Worm (Caenorhabditis elegans) whole organism, L4 larva: ENCODE results near the gene C14C6.5.

Experiments
- F10B5.3 ChIP-seq: sonication (generic microtip); optimal IDR thresholded peaks from 2 replicates; lab custom pipeline; 2016; ENCODE audit warnings: mild to moderate bottlenecking, missing genetic modification characterization, missing compliant biosample characterization
- F49E8.2 ChIP-seq: sonication (generic microtip); optimal IDR thresholded peaks from 2 replicates; lab custom pipeline; 2016; ENCODE audit warnings: missing compliant biosample characterization, mild to moderate bottlenecking, missing genetic modification characterization, borderline replicate concordance
- Y75B8A.6 ChIP-seq: fragments of 200-800 bp; sonication (Bioruptor generic); IDR thresholded peaks from 2 replicates; pipeline ENCODE4 v1.3.6; 2022; ENCODE audit warnings: missing genetic modification reagents, missing genetic modification characterization, missing compliant biosample characterization
- ama-1 ChIP-seq: fragments of 150-350 bp; optimal IDR thresholded peaks from 2 replicates; lab custom pipeline; 2014; ENCODE audit warnings: inconsistent platforms, mixed read lengths
- ceh-20 ChIP-seq: fragments of 200-800 bp; sonication (Bioruptor generic); IDR thresholded peaks from 2 replicates; pipeline ENCODE4 v1.3.6; 2022; ENCODE audit warnings: missing genetic modification reagents, missing genetic modification characterization, missing compliant biosample characterization
- ceh-82 ChIP-seq: sonication (generic microtip); optimal IDR thresholded peaks from 2 replicates; lab custom pipeline; 2017; ENCODE audit warnings: missing biosample characterization, missing genetic modification characterization
- cey-2 ChIP-seq: sonication (generic microtip); optimal IDR thresholded peaks from 3 replicates; lab custom pipeline; 2017; ENCODE audit warnings: missing genetic modification characterization, mild to moderate bottlenecking, missing compliant biosample characterization, antibody characterized with exemption, borderline replicate concordance; ENCODE audit not compliant: insufficient read depth
- ctbp-1 ChIP-seq: fragments of 200-800 bp; sonication (Bioruptor generic); IDR thresholded peaks from 2 replicates; pipeline ENCODE4 v1.3.6; 2022; ENCODE audit warnings: missing genetic modification reagents, missing genetic modification characterization, missing compliant biosample characterization
- daf-16 ChIP-seq, 3 experiments: sonication (generic microtip); optimal IDR thresholded peaks; 2 replicates each; lab custom pipeline; 2016 to 2017; ENCODE audit warnings: missing genetic modification characterization in 3 of 3, missing genetic modification reagents in 3 of 3, mild to moderate bottlenecking in 2 of 3, missing compliant biosample characterization in 2 of 3, missing biosample characterization in 1 of 3, moderate library complexity in 1 of 3
- dmd-6 ChIP-seq: fragments of 200-800 bp; sonication (Bioruptor generic); IDR thresholded peaks from 2 replicates; pipeline ENCODE4 v1.3.6; 2022; ENCODE audit warnings: missing genetic modification reagents, missing genetic modification characterization, missing compliant biosample characterization
- dmd-8 ChIP-seq: fragments of 200-800 bp; sonication (Bioruptor generic); IDR thresholded peaks from 2 replicates; pipeline ENCODE4 v1.3.6; 2022; ENCODE audit warnings: missing genetic modification characterization, missing compliant biosample characterization
- dpl-1 ChIP-seq: fragments of 150-350 bp; optimal IDR thresholded peaks from 2 replicates; lab custom pipeline; 2014; ENCODE audit warnings: missing biosample characterization, missing genetic modification reagents, missing genetic modification characterization
- duxl-1 ChIP-seq: sonication (generic microtip); optimal IDR thresholded peaks from 2 replicates; lab custom pipeline; 2016; ENCODE audit warnings: mild to moderate bottlenecking, missing genetic modification characterization, moderate library complexity, missing compliant biosample characterization; ENCODE audit not compliant: poor library complexity
- dve-1 ChIP-seq: sonication (generic microtip); optimal IDR thresholded peaks from 2 replicates; lab custom pipeline; 2017; ENCODE audit warnings: antibody characterized with exemption, mild to moderate bottlenecking, missing genetic modification characterization, missing compliant biosample characterization; ENCODE audit not compliant: insufficient read depth
- egl-27 ChIP-seq: sonication (generic microtip); optimal IDR thresholded peaks from 3 replicates; lab custom pipeline; 2017; ENCODE audit warnings: missing biosample characterization, missing genetic modification reagents, missing genetic modification characterization
- egl-43 ChIP-seq: fragments of 200-800 bp; sonication (Bioruptor generic); IDR thresholded peaks from 2 replicates; pipeline ENCODE4 v1.3.6; 2022; ENCODE audit warnings: missing genetic modification reagents, missing genetic modification characterization, missing compliant biosample characterization
- fkh-10 ChIP-seq: fragments of 150-350 bp; optimal IDR thresholded peaks from 2 replicates; lab custom pipeline; 2014; ENCODE audit warnings: missing biosample characterization, missing genetic modification reagents, missing genetic modification characterization
- gei-8 ChIP-seq: fragments of 200-800 bp; sonication (Bioruptor generic); optimal IDR thresholded peaks from 2 replicates; lab custom pipeline; 2018; ENCODE audit warnings: mild to moderate bottlenecking, missing genetic modification characterization, missing compliant biosample characterization
- hif-1 ChIP-seq, 2 experiments: sonication (generic microtip); optimal IDR thresholded peaks; 2 replicates each; lab custom pipeline; 2016 to 2017; ENCODE audit warnings: missing compliant biosample characterization in 2 of 2, missing genetic modification characterization in 2 of 2, missing genetic modification reagents in 2 of 2, missing genotype in 2 of 2, mild to moderate bottlenecking in 1 of 2
- hlh-11 ChIP-seq: fragments of 200-800 bp; sonication (Bioruptor generic); optimal IDR thresholded peaks from 2 replicates; lab custom pipeline; 2018; ENCODE audit warnings: mild to moderate bottlenecking, missing genetic modification characterization, missing compliant biosample characterization
- hlh-30 ChIP-seq: sonication (generic microtip); optimal IDR thresholded peaks from 2 replicates; lab custom pipeline; 2017; ENCODE audit warnings: antibody characterized with exemption, mild to moderate bottlenecking, missing genetic modification characterization, missing compliant biosample characterization; ENCODE audit not compliant: insufficient read depth
- jun-1 ChIP-seq: fragments of 150-350 bp; optimal IDR thresholded peaks from 2 replicates; lab custom pipeline; 2014; ENCODE audit warnings: missing biosample characterization, missing genetic modification reagents, missing genetic modification characterization
- lim-7 ChIP-seq: fragments of 200-800 bp; sonication (Bioruptor generic); IDR thresholded peaks from 2 replicates; pipeline ENCODE4 v1.3.6; 2022; ENCODE audit warnings: missing genetic modification characterization, missing compliant biosample characterization
- lin-1 ChIP-seq: fragments of 200-800 bp; sonication (Bioruptor generic); IDR thresholded peaks from 2 replicates; pipeline ENCODE4 v1.3.6; 2022; ENCODE audit warnings: missing genetic modification reagents, missing genetic modification characterization, missing compliant biosample characterization
- lin-29 ChIP-seq: fragments of 200-800 bp; sonication (Bioruptor generic); IDR thresholded peaks from 2 replicates; pipeline ENCODE4 v1.3.6; 2022; ENCODE audit warnings: missing genetic modification reagents, missing genetic modification characterization, missing compliant biosample characterization
- lir-3 ChIP-seq: sonication (generic microtip); optimal IDR thresholded peaks from 2 replicates; lab custom pipeline; 2016; ENCODE audit warnings: mild to moderate bottlenecking, missing genetic modification characterization, missing compliant biosample characterization
- lsy-2 ChIP-seq, 2 experiments: fragments of 150-350 bp in 1 of 2; sonication (generic microtip) in 1 of 2; optimal IDR thresholded peaks; 2 replicates each; lab custom pipeline; 2014 to 2017; ENCODE audit warnings: missing biosample characterization in 2 of 2, missing genetic modification characterization in 2 of 2
- madf-9 ChIP-seq: fragments of 200-800 bp; sonication (Bioruptor generic); conservative IDR thresholded peaks from 2 replicates; pipeline ENCODE4 v1.3.6; 2022; ENCODE audit warnings: missing genetic modification reagents, missing genetic modification characterization, missing compliant biosample characterization
- mdl-1 ChIP-seq, 2 experiments: fragments of 150-350 bp in 1 of 2; sonication (generic microtip) in 1 of 2; optimal IDR thresholded peaks; 2 replicates each; lab custom pipeline; 2014 to 2017; ENCODE audit warnings: missing biosample characterization in 2 of 2, missing genetic modification characterization in 2 of 2
- mep-1 ChIP-seq: fragments of 150-350 bp; sonication (generic microtip); optimal IDR thresholded peaks from 3 replicates; lab custom pipeline; 2014; ENCODE audit warnings: missing biosample characterization, missing genetic modification characterization
- mes-2 ChIP-seq: sonication (generic microtip); optimal IDR thresholded peaks from 2 replicates; lab custom pipeline; 2016; ENCODE audit warnings: missing genotype, mild to moderate bottlenecking, missing genetic modification characterization, missing compliant biosample characterization; ENCODE audit not compliant: poor library complexity, severe bottlenecking
- nhr-102 ChIP-seq: sonication (generic microtip); optimal IDR thresholded peaks from 2 replicates; lab custom pipeline; 2016; ENCODE audit warnings: mild to moderate bottlenecking, missing genetic modification characterization, moderate library complexity, missing compliant biosample characterization
- nhr-11 ChIP-seq: fragments of 150-350 bp; optimal IDR thresholded peaks from 2 replicates; lab custom pipeline; 2014; ENCODE audit warnings: missing biosample characterization, missing genetic modification characterization
- nhr-25 ChIP-seq: sonication (generic microtip); optimal IDR thresholded peaks from 2 replicates; lab custom pipeline; 2017; ENCODE audit warnings: missing genetic modification characterization, mild to moderate bottlenecking, missing compliant biosample characterization, antibody characterized with exemption, moderate library complexity, borderline replicate concordance; ENCODE audit not compliant: insufficient read depth
- nhr-28 ChIP-seq: fragments of 150-350 bp; optimal IDR thresholded peaks from 2 replicates; lab custom pipeline; 2014; ENCODE audit warnings: missing biosample characterization, missing genetic modification characterization
- nhr-41 ChIP-seq: fragments of 200-800 bp; sonication (Bioruptor generic); IDR thresholded peaks from 2 replicates; pipeline ENCODE4 v1.3.6; 2022; ENCODE audit warnings: missing genetic modification reagents, missing genetic modification characterization, missing compliant biosample characterization
- nhr-6 ChIP-seq: fragments of 150-350 bp; optimal IDR thresholded peaks from 2 replicates; lab custom pipeline; 2014; ENCODE audit warnings: missing biosample characterization, missing genetic modification characterization
- nhr-77 ChIP-seq: fragments of 150-350 bp; optimal IDR thresholded peaks from 2 replicates; lab custom pipeline; 2014; ENCODE audit warnings: missing biosample characterization, missing genetic modification characterization
- pha-4 ChIP-seq, 2 experiments: fragments of 150-350 bp in 1 of 2; fragments of 200-800 bp in 1 of 2; sonication (Bioruptor generic) in 1 of 2; IDR thresholded peaks in 1 of 2; optimal IDR thresholded peaks in 1 of 2; 2 replicates each; pipeline versions ENCODE4 v1.3.6 to Lab custom; 2014 to 2022; ENCODE audit warnings: missing genetic modification characterization in 2 of 2, missing genetic modification reagents in 2 of 2, missing biosample characterization in 1 of 2, missing compliant biosample characterization in 1 of 2
- pqm-1 ChIP-seq: sonication (generic microtip); optimal IDR thresholded peaks from 2 replicates; lab custom pipeline; 2017; ENCODE audit warnings: missing biosample characterization, missing genetic modification characterization
- spr-1 ChIP-seq: sonication (generic microtip); optimal IDR thresholded peaks from 2 replicates; lab custom pipeline; 2016; ENCODE audit warnings: mild to moderate bottlenecking, missing genetic modification characterization, missing compliant biosample characterization
- unc-130 ChIP-seq: sonication (generic microtip); optimal IDR thresholded peaks from 2 replicates; lab custom pipeline; 2016; ENCODE audit warnings: missing genetic modification reagents, missing genetic modification characterization, missing compliant biosample characterization
- zag-1 ChIP-seq: fragments of 150-350 bp; optimal IDR thresholded peaks from 2 replicates; lab custom pipeline; 2014; ENCODE audit warnings: missing biosample characterization, missing genetic modification characterization
- zfp-3 ChIP-seq: fragments of 200-800 bp; sonication (Bioruptor generic); conservative IDR thresholded peaks from 2 replicates; pipeline ENCODE4 v1.3.6; 2022; ENCODE audit warnings: missing genetic modification reagents, missing genetic modification characterization, missing compliant biosample characterization
- zip-2 ChIP-seq: fragments of 150-350 bp; optimal IDR thresholded peaks from 2 replicates; lab custom pipeline; 2014; ENCODE audit warnings: missing biosample characterization, missing genetic modification characterization
- ztf-7 ChIP-seq: fragments of 150-350 bp; optimal IDR thresholded peaks from 2 replicates; lab custom pipeline; 2014; ENCODE audit warnings: missing biosample characterization, missing genetic modification characterization

The C14C6.5 gene

ce11 chrV:532046-532445 lies 4.4 kb upstream of the C14C6.5 start, which contains the start of gene nhr-58 (continued):
- TF ChIP-seq pha-4 (GFP tag; IDR thresholded peaks at IDR 0.05; lab: Robert Waterston, UW) (no peak), pha-4 (tag; optimal IDR thresholded peaks at IDR 0.05; lab: Kevin White, UChicago) (peak; percentile 52), zag-1 (tag; lab: Kevin White, UChicago) (no peak), ztf-7 (tag; lab: Kevin White, UChicago) (peak; percentile 77), zip-2 (tag; lab: Kevin White, UChicago) (peak; percentile 98), hlh-11 (tag; lab: Kevin White, UChicago) (peak; percentile 96), F10B5.3 (tag; lab: Kevin White, UChicago) (no peak), egl-27 (tag; lab: Kevin White, UChicago) (no peak), nhr-6 (peak; percentile 79), pqm-1 (peak; percentile 76), duxl-1 (peak; percentile 32), jun-1 (tag; lab: Kevin White, UChicago) (peak; percentile 53), unc-130 (GFP tag; lab: Kevin White, UChicago) (no peak), lsy-2 (tag; optimal IDR thresholded peaks at IDR 0.05; lab: Kevin White, UChicago) (peak in 1 of 2 experiments; percentile 35), ctbp-1 (GFP tag; lab: Robert Waterston, UW) (no peak), mes-2 (tag; lab: Kevin White, UChicago) (peak; percentile 76), nhr-11 (tag; lab: Kevin White, UChicago) (peak; percentile 69), nhr-77 (peak; percentile 92), ceh-20 (GFP tag; lab: Robert Waterston, UW) (no peak)

ce11 chrV:534176-534575 lies 2.3 kb upstream of the C14C6.5 start, which contains the start of gene nhr-132:
TSS of gene nhr-132 (plus strand) at chrV:534446.
- no peak for TF ChIP-seq egl-43
- TF ChIP-seq dmd-6 (GFP tag; lab: Robert Waterston, UW): peak; percentile 61
- no peak for TF ChIP-seq lir-3 (tag; lab: Kevin White, UChicago)
- TF ChIP-seq nhr-41: no peak
- TF ChIP-seq cey-2 (tag; lab: Kevin White, UChicago): no peak
- TF ChIP-seq mes-2 (tag; lab: Kevin White, UChicago): peak; percentile 25
- TF ChIP-seq nhr-77: peak; percentile 8
- TF ChIP-seq spr-1 (tag; lab: Kevin White, UChicago): no peak
- peak; percentile 64 for TF ChIP-seq nhr-102 (tag; lab: Kevin White, UChicago)
- peak; percentile 23 for TF ChIP-seq mep-1 (tag; lab: Kevin White, UChicago)
- TF ChIP-seq ztf-7 (tag; lab: Kevin White, UChicago): peak; percentile 43
- no peak for TF ChIP-seq dpl-1
- no peak for TF ChIP-seq daf-16 (GFP tag; optimal IDR thresholded peaks at IDR 0.05; lab: Kevin White, UChicago)
- TF ChIP-seq daf-16 (tag; optimal IDR thresholded peaks at IDR 0.05; lab: Kevin White, UChicago): peak; percentile 80
- TF ChIP-seq lim-7 (GFP tag; lab: Robert Waterston, UW): no peak
- TF ChIP-seq nhr-6: no peak
- no peak for TF ChIP-seq ceh-82 (tag; lab: Kevin White, UChicago)
- TF ChIP-seq hlh-30 (tag; lab: Kevin White, UChicago): peak; percentile 43
- TF ChIP-seq ama-1 (lab: Kevin White, UChicago): no peak
- no peak for TF ChIP-seq hif-1 (tag; optimal IDR thresholded peaks at IDR 0.05; lab: Kevin White, UChicago)
- no peak for TF ChIP-seq Y75B8A.6 (GFP tag; lab: Robert Waterston, UW)
- TF ChIP-seq dve-1: peak; percentile 74
- peak; percentile 34 for TF ChIP-seq duxl-1
- TF ChIP-seq hlh-11 (tag; lab: Kevin White, UChicago): peak; percentile 67
- no peak for TF ChIP-seq nhr-25 (tag; lab: Kevin White, UChicago)
- TF ChIP-seq zip-2 (tag; lab: Kevin White, UChicago): peak; percentile 0
- no peak for TF ChIP-seq dmd-8 (GFP tag; lab: Robert Waterston, UW)
- TF ChIP-seq F49E8.2: no peak
- TF ChIP-seq mdl-1 (tag; optimal IDR thresholded peaks at IDR 0.05; lab: Kevin White, UChicago): peak in 1 of 2 experiments; percentile 25
- no peak for TF ChIP-seq gei-8 (GFP tag; lab: Kevin White, UChicago)
- no peak for TF ChIP-seq zfp-3 (GFP tag; lab: Robert Waterston, UW)
- no peak for TF ChIP-seq madf-9 (GFP tag; lab: Robert Waterston, UW)
- peak; percentile 77 for TF ChIP-seq nhr-28 (tag; lab: Kevin White, UChicago)
- no peak for TF ChIP-seq fkh-10 (GFP tag; lab: Kevin White, UChicago)
- no peak for TF ChIP-seq lin-29 (GFP tag; lab: Robert Waterston, UW)
- TF ChIP-seq lin-1 (GFP tag; lab: Robert Waterston, UW): 0 out of 2 replicates have a peak, but pooled peaks have one; percentile 8
- TF ChIP-seq jun-1 (tag; lab: Kevin White, UChicago): no peak
- peak in 1 of 2 experiments; percentile 55 for TF ChIP-seq lsy-2 (tag; optimal IDR thresholded peaks at IDR 0.05; lab: Kevin White, UChicago)
